Fruit fly (Drosophila melanogaster): Measurements from ENCODE around the gene CG5953.

The CG5953 gene

dm6 chr2L:16532702-16533385, at the start of gene CG5953 (continued):
- peak; percentile 84 for TF ChIP-seq sug (tag; optimal IDR thresholded peaks at IDR 0.05)
- peak; percentile 95 for TF ChIP-seq CG14710 (tag; optimal IDR thresholded peaks at IDR 0.05)
- TF ChIP-seq CG16779 (GFP tag; IDR thresholded peaks at IDR 0.05): peak; percentile 90
- TF ChIP-seq ara (GFP tag; IDR thresholded peaks at IDR 0.05): peak; percentile 94
- TF ChIP-seq CG18011 (GFP tag; optimal IDR thresholded peaks at IDR 0.05): peak; percentile 84
- TF ChIP-seq CG4820 (GFP tag; optimal IDR thresholded peaks at IDR 0.05): peak; percentile 93
- TF ChIP-seq Doc2 (GFP tag; IDR thresholded peaks at IDR 0.05): peak; percentile 77
- TF ChIP-seq zfh1 (GFP tag; IDR thresholded peaks at IDR 0.05): peak; percentile 96
- peak; percentile 91 for TF ChIP-seq Ravus (GFP tag; IDR thresholded peaks at IDR 0.05)
- peak; percentile 88 for TF ChIP-seq CG7271 (tag; optimal IDR thresholded peaks at IDR 0.05)
- peak; percentile 96 for TF ChIP-seq CG30403 (GFP tag; optimal IDR thresholded peaks at IDR 0.05)
- TF ChIP-seq CG13894 (tag; optimal IDR thresholded peaks at IDR 0.05): peak; percentile 88
- TF ChIP-seq CG5245 (GFP tag; optimal IDR thresholded peaks at IDR 0.05): peak; percentile 90
- TF ChIP-seq tx (GFP tag; optimal IDR thresholded peaks at IDR 0.05): peak; percentile 90
- peak; percentile 80 for TF ChIP-seq CG2116 (GFP tag; optimal IDR thresholded peaks at IDR 0.05)
- TF ChIP-seq CG31224 (GFP tag; IDR thresholded peaks at IDR 0.05): peak; percentile 92
- TF ChIP-seq zen2 (GFP tag; IDR thresholded peaks at IDR 0.05; ENCODE audit: partially characterized antibody): no peak; the same call in 2 of the 3 replicates
- peak; percentile 83 for TF ChIP-seq cato (GFP tag; optimal IDR thresholded peaks at IDR 0.05; ENCODE audit: borderline replicate concordance)
- TF ChIP-seq CG2199 (GFP tag; IDR thresholded peaks at IDR 0.05): peak; percentile 85
- TF ChIP-seq pros (GFP tag; optimal IDR thresholded peaks at IDR 0.05): peak; percentile 80
- peak; percentile 89 for TF ChIP-seq Atf3 (GFP tag; optimal IDR thresholded peaks at IDR 0.05)
- TF ChIP-seq CG13296 (GFP tag; optimal IDR thresholded peaks at IDR 0.05): peak; percentile 95
- TF ChIP-seq Tbp (GFP tag; optimal IDR thresholded peaks at IDR 0.05): no peak
- no peak for TF ChIP-seq psq (GFP tag; optimal IDR thresholded peaks at IDR 0.05)
- peak; percentile 96 to 98 for TF ChIP-seq bsh (GFP tag; optimal IDR thresholded peaks at IDR 0.05)
- peak; percentile 95 for TF ChIP-seq Xbp1 (GFP tag; optimal IDR thresholded peaks at IDR 0.05)
- no peak for TF ChIP-seq CG7963 (GFP tag; IDR thresholded peaks at IDR 0.05; ENCODE audit: partially characterized antibody)
- peak; percentile 92 for TF ChIP-seq Usf (GFP tag; optimal IDR thresholded peaks at IDR 0.05)
- TF ChIP-seq vnd (GFP tag; IDR thresholded peaks at IDR 0.05; ENCODE audit: partially characterized antibody): no peak
- TF ChIP-seq Spps (tag; optimal IDR thresholded peaks at IDR 0.05): peak; percentile 95
- TF ChIP-seq Meics (GFP tag; optimal IDR thresholded peaks at IDR 0.05): peak; percentile 97
- TF ChIP-seq CG4404 (GFP tag; IDR thresholded peaks at IDR 0.05): peak; percentile 95
- peak; percentile 88 for TF ChIP-seq Bteb2 (GFP tag; optimal IDR thresholded peaks at IDR 0.05)
- peak; percentile 90 for TF ChIP-seq Antp (GFP tag; optimal IDR thresholded peaks at IDR 0.05)
- no peak for TF ChIP-seq inv (GFP tag; IDR thresholded peaks at IDR 0.05; ENCODE audit: partially characterized antibody)
- TF ChIP-seq repo (GFP tag; optimal IDR thresholded peaks at IDR 0.05): peak; percentile 85
- TF ChIP-seq CG9932 (GFP tag; IDR thresholded peaks at IDR 0.05): peak; percentile 95
- TF ChIP-seq CG18764 (GFP tag; optimal IDR thresholded peaks at IDR 0.05): peak; percentile 86
- peak; percentile 95 for TF ChIP-seq pho (GFP tag; optimal IDR thresholded peaks at IDR 0.05)
- peak; percentile 94 for TF ChIP-seq nerfin-1 (tag; optimal IDR thresholded peaks at IDR 0.05)
- peak; percentile 95 for TF ChIP-seq peb (GFP tag; IDR thresholded peaks at IDR 0.05)
- TF ChIP-seq usp (GFP tag; optimal IDR thresholded peaks at IDR 0.05): no peak
- TF ChIP-seq Six4 (GFP tag; optimal IDR thresholded peaks at IDR 0.05): peak; percentile 90
- TF ChIP-seq CG8765 (GFP tag; IDR thresholded peaks at IDR 0.05): peak; percentile 91
- peak; percentile 96 for TF ChIP-seq H2.0 (GFP tag; IDR thresholded peaks at IDR 0.05)
- peak; percentile 96 for TF ChIP-seq salm (tag; optimal IDR thresholded peaks at IDR 0.05)
- TF ChIP-seq Hr3 (GFP tag; optimal IDR thresholded peaks at IDR 0.05): peak; percentile 95
- peak; percentile 70; the same call in 1 of the 2 replicates for TF ChIP-seq toy (GFP tag; IDR thresholded peaks at IDR 0.05)
- TF ChIP-seq Nf-YA (GFP tag; IDR thresholded peaks at IDR 0.05): peak; percentile 92
- peak; percentile 87 for TF ChIP-seq CG6175 (GFP tag; IDR thresholded peaks at IDR 0.05)
